Worm (Caenorhabditis elegans) whole organism, L4 larva: Measurements from ENCODE around the gene dgn-1.
A peak's percentile ranks its signal among the peaks of the same experiment; 100 is the strongest.

Experiments
- R02D3.7 ChIP-seq: fragments of 150-350 bp; sonication (generic microtip); optimal IDR thresholded peaks from 3 replicates; lab custom pipeline; 2014; ENCODE audit warnings: missing biosample characterization, missing genetic modification characterization
- T20F7.1 ChIP-seq: fragments of 200-800 bp; sonication (Bioruptor generic); optimal IDR thresholded peaks from 2 replicates; lab custom pipeline; 2018; ENCODE audit warnings: mild to moderate bottlenecking, missing genetic modification characterization, missing compliant biosample characterization
- Y48G9A.11 ChIP-seq: fragments of 200-800 bp; sonication (Bioruptor generic); IDR thresholded peaks from 2 replicates; pipeline ENCODE4 v1.3.6; 2022; ENCODE audit warnings: missing genetic modification reagents, missing genetic modification characterization, missing compliant biosample characterization
- ceh-44 ChIP-seq: fragments of 200-800 bp; sonication (Bioruptor generic); IDR thresholded peaks from 2 replicates; pipeline ENCODE4 v1.3.6; 2022; ENCODE audit warnings: missing genetic modification reagents, missing genetic modification characterization, missing compliant biosample characterization
- ces-1 ChIP-seq: fragments of 150-350 bp; sonication (generic microtip); optimal IDR thresholded peaks from 4 replicates; lab custom pipeline; 2014; ENCODE audit warnings: missing biosample characterization, missing genetic modification reagents, missing genetic modification characterization
- daf-16 ChIP-seq, 3 experiments: sonication (generic microtip); optimal IDR thresholded peaks; 2 replicates each; lab custom pipeline; 2016 to 2017; ENCODE audit warnings: missing genetic modification characterization in 3 of 3, missing genetic modification reagents in 3 of 3, mild to moderate bottlenecking in 2 of 3, missing compliant biosample characterization in 2 of 3, missing biosample characterization in 1 of 3, moderate library complexity in 1 of 3
- dmd-6 ChIP-seq: fragments of 200-800 bp; sonication (Bioruptor generic); IDR thresholded peaks from 2 replicates; pipeline ENCODE4 v1.3.6; 2022; ENCODE audit warnings: missing genetic modification reagents, missing genetic modification characterization, missing compliant biosample characterization
- dve-1 ChIP-seq: sonication (generic microtip); optimal IDR thresholded peaks from 2 replicates; lab custom pipeline; 2017; ENCODE audit warnings: antibody characterized with exemption, mild to moderate bottlenecking, missing genetic modification characterization, missing compliant biosample characterization; ENCODE audit not compliant: insufficient read depth
- hlh-11 ChIP-seq: fragments of 200-800 bp; sonication (Bioruptor generic); optimal IDR thresholded peaks from 2 replicates; lab custom pipeline; 2018; ENCODE audit warnings: mild to moderate bottlenecking, missing genetic modification characterization, missing compliant biosample characterization
- hlh-30 ChIP-seq: sonication (generic microtip); optimal IDR thresholded peaks from 2 replicates; lab custom pipeline; 2017; ENCODE audit warnings: antibody characterized with exemption, mild to moderate bottlenecking, missing genetic modification characterization, missing compliant biosample characterization; ENCODE audit not compliant: insufficient read depth
- lin-1 ChIP-seq: fragments of 200-800 bp; sonication (Bioruptor generic); IDR thresholded peaks from 2 replicates; pipeline ENCODE4 v1.3.6; 2022; ENCODE audit warnings: missing genetic modification reagents, missing genetic modification characterization, missing compliant biosample characterization
- lin-39 ChIP-seq: fragments of 150-350 bp; optimal IDR thresholded peaks from 2 replicates; lab custom pipeline; 2014; ENCODE audit warnings: missing biosample characterization, missing genetic modification reagents, missing genetic modification characterization
- mep-1 ChIP-seq: fragments of 150-350 bp; sonication (generic microtip); optimal IDR thresholded peaks from 3 replicates; lab custom pipeline; 2014; ENCODE audit warnings: missing biosample characterization, missing genetic modification characterization
- mxl-3 ChIP-seq: fragments of 200-800 bp; sonication (Bioruptor generic); optimal IDR thresholded peaks from 2 replicates; lab custom pipeline; 2018; ENCODE audit warnings: mild to moderate bottlenecking, missing genetic modification characterization, missing compliant biosample characterization
- nhr-10 ChIP-seq: fragments of 150-350 bp; optimal IDR thresholded peaks from 2 replicates; lab custom pipeline; 2014; ENCODE audit warnings: missing biosample characterization, missing genetic modification characterization
- nhr-102 ChIP-seq: sonication (generic microtip); optimal IDR thresholded peaks from 2 replicates; lab custom pipeline; 2016; ENCODE audit warnings: mild to moderate bottlenecking, missing genetic modification characterization, moderate library complexity, missing compliant biosample characterization
- nhr-11 ChIP-seq: fragments of 150-350 bp; optimal IDR thresholded peaks from 2 replicates; lab custom pipeline; 2014; ENCODE audit warnings: missing biosample characterization, missing genetic modification characterization
- nhr-28 ChIP-seq: fragments of 150-350 bp; optimal IDR thresholded peaks from 2 replicates; lab custom pipeline; 2014; ENCODE audit warnings: missing biosample characterization, missing genetic modification characterization
- nhr-42 ChIP-seq: fragments of 200-800 bp; sonication (Bioruptor generic); IDR thresholded peaks from 2 replicates; pipeline ENCODE4 v1.3.6; 2022; ENCODE audit warnings: missing genetic modification characterization, missing compliant biosample characterization
- nhr-48 ChIP-seq: sonication (generic microtip); optimal IDR thresholded peaks from 2 replicates; lab custom pipeline; 2016; ENCODE audit warnings: mild to moderate bottlenecking, missing genetic modification characterization, missing compliant biosample characterization
- nhr-6 ChIP-seq: fragments of 150-350 bp; optimal IDR thresholded peaks from 2 replicates; lab custom pipeline; 2014; ENCODE audit warnings: missing biosample characterization, missing genetic modification characterization
- php-3 ChIP-seq: fragments of 200-800 bp; sonication (Bioruptor generic); IDR thresholded peaks from 2 replicates; pipeline ENCODE4 v1.3.6; 2022; ENCODE audit warnings: missing genetic modification reagents, missing genetic modification characterization, missing compliant biosample characterization
- pqm-1 ChIP-seq: sonication (generic microtip); optimal IDR thresholded peaks from 2 replicates; lab custom pipeline; 2017; ENCODE audit warnings: missing biosample characterization, missing genetic modification characterization
- sdz-12 ChIP-seq: fragments of 200-800 bp; sonication (Bioruptor generic); optimal IDR thresholded peaks from 2 replicates; lab custom pipeline; 2018; ENCODE audit warnings: mild to moderate bottlenecking, missing genetic modification characterization, missing compliant biosample characterization
- tra-1 ChIP-seq: fragments of 200-800 bp; sonication (Bioruptor generic); IDR thresholded peaks from 2 replicates; pipeline ENCODE4 v1.3.6; 2022; ENCODE audit warnings: missing genetic modification reagents, missing genetic modification characterization, missing compliant biosample characterization
- unc-62 ChIP-seq, 3 experiments: fragments of 150-350 bp in 1 of 3; sonication (generic microtip); optimal IDR thresholded peaks in 2 of 3; peaks in 1 of 3; 1 replicate in 1 of 3; 2 replicates in 2 of 3; lab custom pipeline; 2014 to 2017; ENCODE audit warnings: missing biosample characterization in 3 of 3, missing genetic modification characterization in 3 of 3, missing genetic modification reagents in 3 of 3, missing genotype in 1 of 3
- vab-7 ChIP-seq: fragments of 200-800 bp; sonication (Bioruptor generic); IDR thresholded peaks from 2 replicates; pipeline ENCODE4 v1.3.6; 2022; ENCODE audit warnings: missing genetic modification reagents, missing genetic modification characterization, missing compliant biosample characterization
- ztf-7 ChIP-seq: fragments of 150-350 bp; optimal IDR thresholded peaks from 2 replicates; lab custom pipeline; 2014; ENCODE audit warnings: missing biosample characterization, missing genetic modification characterization

Gene dgn-1

DNA sequence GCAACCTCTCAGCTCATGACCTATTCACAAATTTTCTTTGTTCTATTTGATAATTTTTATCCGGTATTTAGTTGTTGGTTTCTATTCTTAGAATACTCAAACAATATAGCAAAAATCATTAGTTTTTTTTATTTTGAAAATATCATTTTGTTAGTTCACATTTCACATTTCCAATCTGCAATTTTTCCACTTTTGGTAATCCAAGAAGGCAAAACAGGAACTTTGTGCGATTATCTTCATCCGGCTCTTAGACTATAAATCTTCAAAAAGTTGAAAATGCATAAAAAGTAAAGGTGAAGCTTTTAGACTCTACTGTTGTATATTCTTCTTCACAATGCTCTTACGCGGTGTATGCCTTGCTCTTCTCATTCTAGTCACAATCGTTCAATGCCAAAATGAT, 29.6 kb upstream of the dgn-1 start, which contains the start of gene nlp-19:
TSS of gene nlp-19 (plus strand) at position 301 of the 400 bp plus-strand sequence.
- no peak for TF ChIP-seq nhr-102 (tag; lab: Kevin White, UChicago)
- TF ChIP-seq T20F7.1 (GFP tag; lab: Kevin White, UChicago): no peak
- TF ChIP-seq R02D3.7 (tag; lab: Kevin White, UChicago): no peak
- TF ChIP-seq nhr-11 (tag; lab: Kevin White, UChicago): no peak

- TF ChIP-seq php-3 (GFP tag; lab: Robert Waterston, UW) (0 out of 2 replicates have a peak, but pooled peaks have one; percentile 48), dve-1 (tag; lab: Kevin White, UChicago) (peak; percentile 38), daf-16 (GFP tag; optimal IDR thresholded peaks at IDR 0.05; lab: Kevin White, UChicago) (no peak), daf-16 (tag; optimal IDR thresholded peaks at IDR 0.05; lab: Kevin White, UChicago) (peak; percentile 21), dmd-6 (GFP tag; lab: Robert Waterston, UW) (peak; percentile 89), unc-62 (GFP tag; optimal IDR thresholded peaks at IDR 0.05 in 1 of 2; lab: Kevin White, UChicago) (peak in 1 of 2 experiments; percentile 92), unc-62 (tag; optimal IDR thresholded peaks at IDR 0.05; lab: Kevin White, UChicago) (no peak), nhr-10 (tag; lab: Kevin White, UChicago) (no peak), lin-39 (no peak), lin-1 (GFP tag; lab: Robert Waterston, UW) (0 out of 2 replicates have a peak, but pooled peaks have one; percentile 13), nhr-48 (tag; lab: Kevin White, UChicago) (peak; percentile 25), pqm-1 (tag; lab: Kevin White, UChicago) (peak; percentile 5), nhr-28 (peak; percentile 45), tra-1 (GFP tag; lab: Robert Waterston, UW) (peak; percentile 38; the same call in 1 of the 2 replicates), mxl-3 (GFP tag; lab: Kevin White, UChicago) (no peak), hlh-11 (tag; lab: Kevin White, UChicago) (peak; percentile 11), mep-1 (tag; lab: Kevin White, UChicago) (no peak)
Measured at ce11 chrX:10956972-10957678, 28.3 kb upstream of the dgn-1 start.

DNA sequence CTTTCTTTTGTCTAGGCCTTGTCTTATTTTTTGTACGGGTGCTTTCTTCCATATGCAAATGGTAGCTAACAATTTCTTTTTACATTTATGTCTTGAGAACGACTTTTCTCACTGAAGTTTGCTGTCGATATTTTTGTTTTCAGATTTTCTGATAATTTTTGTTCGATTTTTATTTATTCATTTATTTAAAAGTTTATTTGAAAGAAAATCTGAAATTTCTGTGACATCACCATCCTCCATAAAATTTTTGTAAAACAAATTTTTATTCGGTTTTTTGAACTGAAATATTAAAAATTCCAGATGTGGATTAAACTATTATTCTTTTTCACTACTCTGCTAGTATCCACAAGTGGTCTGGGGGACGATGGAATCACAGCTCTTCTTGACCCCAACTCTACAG, 25.0 kb upstream of the dgn-1 start, which contains the start of gene pbo-4:
TSS of gene pbo-4 (plus strand) at position 301 of the 400 bp plus-strand sequence.
- TF ChIP-seq ces-1 (GFP tag; lab: Kevin White, UChicago) (no peak), nhr-42 (GFP tag; lab: Robert Waterston, UW) (no peak), ztf-7 (no peak), dve-1 (tag; lab: Kevin White, UChicago) (no peak), ceh-44 (GFP tag; lab: Robert Waterston, UW) (no peak), sdz-12 (no peak)
- TF ChIP-seq, all 104 proteins: peak for 0

ce11 chrX:10951922-10952321, 23.1 kb upstream of the dgn-1 start:
- TF ChIP-seq dve-1 (tag; lab: Kevin White, UChicago): peak; percentile 39
- TF ChIP-seq dmd-6 (GFP tag; lab: Robert Waterston, UW): 0 out of 2 replicates have a peak, but pooled peaks have one; percentile 15
- TF ChIP-seq Y48G9A.11: no peak
- no peak for TF ChIP-seq vab-7 (GFP tag; lab: Robert Waterston, UW)
- peak; percentile 39 for TF ChIP-seq nhr-48 (tag; lab: Kevin White, UChicago)
- no peak for TF ChIP-seq daf-16 (GFP tag; optimal IDR thresholded peaks at IDR 0.05; lab: Kevin White, UChicago)
- peak; percentile 66 for TF ChIP-seq daf-16 (tag; optimal IDR thresholded peaks at IDR 0.05; lab: Kevin White, UChicago)
- peak; percentile 88 for TF ChIP-seq php-3 (GFP tag; lab: Robert Waterston, UW)

ce11 chrX:10951168-10951567, 22.4 kb upstream of the dgn-1 start, which contains the start of gene K09C8.7:
K09C8.7 (minus strand) TSS chrX:10951393.
- TF ChIP-seq daf-16 (GFP tag; optimal IDR thresholded peaks at IDR 0.05; lab: Kevin White, UChicago) (no peak), daf-16 (tag; optimal IDR thresholded peaks at IDR 0.05; lab: Kevin White, UChicago) (peak; percentile 86), hlh-30 (tag; lab: Kevin White, UChicago) (peak; percentile 13), nhr-6 (tag; lab: Kevin White, UChicago) (no peak), unc-62 (GFP tag; optimal IDR thresholded peaks at IDR 0.05 in 1 of 2; lab: Kevin White, UChicago) (peak in 1 of 2 experiments; percentile 74), unc-62 (tag; optimal IDR thresholded peaks at IDR 0.05; lab: Kevin White, UChicago) (no peak)
